Worm (Caenorhabditis elegans) whole organism, midembryonic: ENCODE measurements around the gene F07F6.8.

Experiments
- T22C8.4 ChIP-seq: fragments of 200-800 bp; sonication (Bioruptor generic); IDR thresholded peaks from 2 replicates; pipeline ENCODE4 v1.3.6; 2022; ENCODE audit warnings: missing genetic modification characterization, missing compliant biosample characterization
- cog-1 ChIP-seq: sonication (generic microtip); optimal IDR thresholded peaks from 2 replicates; lab custom pipeline; 2016; ENCODE audit warnings: missing genetic modification characterization, missing compliant biosample characterization
- flt-1 ChIP-seq: fragments of 200-800 bp; sonication (Bioruptor generic); IDR thresholded peaks from 2 replicates; pipeline ENCODE4 v1.3.6; 2022; ENCODE audit warnings: missing genetic modification characterization, missing compliant biosample characterization
- klf-2 ChIP-seq: fragments of 200-800 bp; sonication (Bioruptor generic); conservative IDR thresholded peaks from 2 replicates; pipeline ENCODE4 v1.3.6; 2022; ENCODE audit warnings: missing genetic modification reagents, missing genetic modification characterization, missing compliant biosample characterization
- med-1 ChIP-seq: sonication (generic microtip); optimal IDR thresholded peaks from 2 replicates; lab custom pipeline; 2017; ENCODE audit warnings: missing genetic modification characterization, mild to moderate bottlenecking, missing compliant biosample characterization, antibody characterized with exemption, missing genetic modification reagents; ENCODE audit not compliant: insufficient read depth
- ref-1 ChIP-seq: fragments of 200-800 bp; sonication (Bioruptor generic); conservative IDR thresholded peaks from 2 replicates; pipeline ENCODE4 v1.3.6; 2022; ENCODE audit warnings: missing genetic modification reagents, missing genetic modification characterization, missing compliant biosample characterization
- tab-1 ChIP-seq: fragments of 200-800 bp; sonication (Bioruptor generic); IDR thresholded peaks from 2 replicates; pipeline ENCODE4 v1.3.6; 2022; ENCODE audit warnings: missing genetic modification characterization, missing compliant biosample characterization
- ztf-23 ChIP-seq: fragments of 200-800 bp; sonication (Bioruptor generic); IDR thresholded peaks from 2 replicates; pipeline ENCODE4 v1.3.6; 2022; ENCODE audit warnings: missing genetic modification reagents, missing genetic modification characterization, missing compliant biosample characterization
- ztf-29 ChIP-seq: fragments of 200-800 bp; sonication (Bioruptor generic); IDR thresholded peaks from 2 replicates; pipeline ENCODE4 v1.3.6; 2022; ENCODE audit warnings: missing genetic modification reagents, missing genetic modification characterization, missing compliant biosample characterization

The F07F6.8 gene

ce11 chrII:5453547-5453946 lies 28.0 kb upstream of the F07F6.8 start, which contains the start of gene dhs-5:
TSS of gene dhs-5 (plus strand) at chrII:5453847.
- TF ChIP-seq med-1 (GFP tag; lab: Kevin White, UChicago) (no peak), ref-1 (GFP tag; lab: Robert Waterston, UW) (no peak), ztf-23 (no peak), cog-1 (tag; lab: Kevin White, UChicago) (no peak), ztf-29 (no peak), T22C8.4 (GFP tag; lab: Robert Waterston, UW) (no peak), flt-1 (GFP tag; lab: Robert Waterston, UW) (no peak), tab-1 (GFP tag; lab: Robert Waterston, UW) (no peak), klf-2 (GFP tag; lab: Robert Waterston, UW) (no peak)

ce11 chrII:5451278-5451677 lies 25.7 kb upstream of the F07F6.8 start:
- TF ChIP-seq cog-1 (tag; lab: Kevin White, UChicago) (no peak), tab-1 (GFP tag; lab: Robert Waterston, UW) (no peak), T22C8.4 (GFP tag; lab: Robert Waterston, UW) (no peak), ref-1 (GFP tag; lab: Robert Waterston, UW) (no peak), med-1 (GFP tag; lab: Kevin White, UChicago) (no peak), klf-2 (GFP tag; lab: Robert Waterston, UW) (no peak), ztf-23 (no peak), flt-1 (GFP tag; lab: Robert Waterston, UW) (no peak), ztf-29 (no peak)

- no peak for TF ChIP-seq tab-1 (GFP tag; lab: Robert Waterston, UW)
- no peak for TF ChIP-seq T22C8.4 (GFP tag; lab: Robert Waterston, UW)
- TF ChIP-seq ref-1 (GFP tag; lab: Robert Waterston, UW), result no peak
- TF ChIP-seq klf-2 (GFP tag; lab: Robert Waterston, UW), result no peak
- no peak for TF ChIP-seq med-1 (GFP tag; lab: Kevin White, UChicago)
- TF ChIP-seq ztf-23, result no peak
- TF ChIP-seq ztf-29, result no peak
- no peak for TF ChIP-seq flt-1 (GFP tag; lab: Robert Waterston, UW)
- no peak for TF ChIP-seq cog-1 (tag; lab: Kevin White, UChicago)
Observed at ce11 chrII:5449620-5450019, 24.1 kb upstream of the F07F6.8 start.

- TF ChIP-seq T22C8.4 (GFP tag; lab: Robert Waterston, UW) (no peak), ztf-29 (no peak), tab-1 (GFP tag; lab: Robert Waterston, UW) (no peak), flt-1 (GFP tag; lab: Robert Waterston, UW) (no peak), klf-2 (GFP tag; lab: Robert Waterston, UW) (no peak)
Observed at ce11 chrII:5449219-5449618, 23.7 kb upstream of the F07F6.8 start.

- TF ChIP-seq flt-1 (GFP tag; lab: Robert Waterston, UW) (no peak), klf-2 (GFP tag; lab: Robert Waterston, UW) (no peak), tab-1 (GFP tag; lab: Robert Waterston, UW) (no peak)
Observed at ce11 chrII:5447381-5447780, 21.8 kb upstream of the F07F6.8 start, which contains the start of gene cex-1. TSS of gene cex-1 (plus strand) at chrII:5447681.

ce11 chrII:5446506-5446905 lies 21.0 kb upstream of the F07F6.8 start, which contains the start of gene nmr-1:
TSS of gene nmr-1 (minus strand) at chrII:5446606.
- TF ChIP-seq ztf-29 (no peak), T22C8.4 (GFP tag; lab: Robert Waterston, UW) (no peak), ztf-23 (no peak), tab-1 (GFP tag; lab: Robert Waterston, UW) (no peak), flt-1 (GFP tag; lab: Robert Waterston, UW) (no peak), klf-2 (GFP tag; lab: Robert Waterston, UW) (no peak), med-1 (GFP tag; lab: Kevin White, UChicago) (no peak), ref-1 (GFP tag; lab: Robert Waterston, UW) (no peak), cog-1 (tag; lab: Kevin White, UChicago) (no peak)

- TF ChIP-seq T22C8.4 (GFP tag; lab: Robert Waterston, UW), result no peak
- no peak for TF ChIP-seq ref-1 (GFP tag; lab: Robert Waterston, UW)
- TF ChIP-seq tab-1 (GFP tag; lab: Robert Waterston, UW), result no peak
- no peak for TF ChIP-seq med-1 (GFP tag; lab: Kevin White, UChicago)
- TF ChIP-seq ztf-23, result no peak
- TF ChIP-seq klf-2 (GFP tag; lab: Robert Waterston, UW), result no peak
- TF ChIP-seq ztf-29, result no peak
- no peak for TF ChIP-seq flt-1 (GFP tag; lab: Robert Waterston, UW)
- TF ChIP-seq cog-1 (tag; lab: Kevin White, UChicago), result no peak
Observed at ce11 chrII:5437586-5437985, 12.1 kb upstream of the F07F6.8 start, which contains the start of gene F07F6.1. TSS of gene F07F6.1 (plus strand) at chrII:5437886.

ce11 chrII:5436833-5437232 lies 11.3 kb upstream of the F07F6.8 start, which contains the start of gene dct-5:
TSS of gene dct-5 (minus strand) at chrII:5436933.
- TF ChIP-seq med-1 (GFP tag; lab: Kevin White, UChicago), result no peak
- TF ChIP-seq ztf-23, result no peak
- no peak for TF ChIP-seq flt-1 (GFP tag; lab: Robert Waterston, UW)
- no peak for TF ChIP-seq cog-1 (tag; lab: Kevin White, UChicago)
- no peak for TF ChIP-seq ztf-29
- TF ChIP-seq T22C8.4 (GFP tag; lab: Robert Waterston, UW), result no peak
- TF ChIP-seq tab-1 (GFP tag; lab: Robert Waterston, UW), result no peak
- no peak for TF ChIP-seq klf-2 (GFP tag; lab: Robert Waterston, UW)
- TF ChIP-seq ref-1 (GFP tag; lab: Robert Waterston, UW), result no peak

ce11 chrII:5433069-5433468 lies 7.5 kb upstream of the F07F6.8 start, which contains the start of gene srx-114:
TSS of gene srx-114 (minus strand) at chrII:5433169.
- no peak for TF ChIP-seq T22C8.4 (GFP tag; lab: Robert Waterston, UW)
- TF ChIP-seq ztf-23, result no peak
- no peak for TF ChIP-seq med-1 (GFP tag; lab: Kevin White, UChicago)
- TF ChIP-seq ref-1 (GFP tag; lab: Robert Waterston, UW), result no peak
- no peak for TF ChIP-seq cog-1 (tag; lab: Kevin White, UChicago)
- no peak for TF ChIP-seq flt-1 (GFP tag; lab: Robert Waterston, UW)
- no peak for TF ChIP-seq tab-1 (GFP tag; lab: Robert Waterston, UW)
